Worm (Caenorhabditis elegans): ENCODE measurements around the gene sri-60.

Gene sri-60

DNA sequence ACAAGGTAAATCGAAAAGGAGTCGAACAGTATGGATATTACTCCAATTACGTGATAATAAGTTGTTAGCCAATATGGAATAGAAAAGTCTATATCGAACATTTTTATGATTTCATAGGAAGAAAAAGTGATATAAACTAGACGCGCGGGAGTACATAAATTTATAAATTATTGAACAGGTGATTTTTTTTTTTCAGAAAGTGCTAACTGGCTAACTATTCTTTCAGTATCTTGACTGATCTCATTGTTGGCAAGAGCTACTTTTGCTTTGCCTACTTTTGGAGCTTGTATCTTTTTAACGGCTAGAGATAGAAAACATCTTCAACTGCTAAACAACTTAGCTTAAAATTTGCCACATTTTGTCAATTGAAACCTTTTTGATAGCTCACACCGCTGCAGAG lies at the start of gene sri-60:
sri-60 (minus strand) TSS at position 101 of the 400 bp plus-strand sequence.
- no peak for TF ChIP-seq unc-62 (GFP tag; optimal IDR thresholded peaks at IDR 0.05)

DNA sequence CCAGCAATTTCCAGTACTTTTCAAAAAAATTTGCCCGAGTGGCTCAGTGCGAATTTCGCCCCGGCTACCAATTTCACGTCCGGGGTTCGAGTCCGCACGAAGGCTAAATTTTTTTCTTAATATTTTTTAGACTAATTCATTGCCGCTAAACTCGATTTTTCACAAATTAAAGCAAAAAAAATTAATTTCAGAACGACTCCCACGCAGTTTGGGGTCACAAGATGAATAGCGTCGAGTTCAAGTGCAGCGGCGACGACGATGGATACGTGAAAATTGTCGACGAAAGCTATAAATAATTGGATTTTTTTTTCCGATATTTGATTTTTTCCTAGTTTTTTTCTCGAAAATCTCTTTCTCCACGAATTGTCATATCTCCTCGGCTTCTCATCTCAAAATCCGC lies 48.6 kb upstream of the sri-60 start:
- no peak for TF ChIP-seq unc-62 (GFP tag; optimal IDR thresholded peaks at IDR 0.05)

DNA sequence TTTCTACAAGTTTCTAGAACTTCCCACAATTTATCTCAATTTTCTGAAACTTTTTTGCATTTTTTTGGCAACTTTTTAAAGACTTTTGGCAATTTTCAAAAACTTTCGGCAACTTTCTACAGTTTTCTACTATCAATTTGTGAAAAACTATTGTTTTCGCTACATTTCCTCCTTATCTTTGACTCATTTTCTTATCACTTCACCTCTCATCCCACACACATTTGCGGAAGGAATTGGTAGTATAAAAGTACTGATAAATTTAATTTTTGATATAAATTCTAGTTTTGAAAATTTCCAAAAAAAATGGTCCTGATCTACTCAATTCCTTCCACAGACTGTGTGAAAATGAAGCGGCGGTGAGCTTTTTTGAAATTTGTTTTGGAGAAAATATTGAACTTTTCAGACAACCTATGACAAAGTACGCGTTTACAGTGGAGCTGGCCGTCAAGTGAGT lies 47.0 kb upstream of the sri-60 start, which contains the start of gene F29A7.4:
F29A7.4 (plus strand) TSS at position 404 of the 454 bp plus-strand sequence.
- TF ChIP-seq unc-62 (GFP tag; optimal IDR thresholded peaks at IDR 0.05), result no peak

DNA sequence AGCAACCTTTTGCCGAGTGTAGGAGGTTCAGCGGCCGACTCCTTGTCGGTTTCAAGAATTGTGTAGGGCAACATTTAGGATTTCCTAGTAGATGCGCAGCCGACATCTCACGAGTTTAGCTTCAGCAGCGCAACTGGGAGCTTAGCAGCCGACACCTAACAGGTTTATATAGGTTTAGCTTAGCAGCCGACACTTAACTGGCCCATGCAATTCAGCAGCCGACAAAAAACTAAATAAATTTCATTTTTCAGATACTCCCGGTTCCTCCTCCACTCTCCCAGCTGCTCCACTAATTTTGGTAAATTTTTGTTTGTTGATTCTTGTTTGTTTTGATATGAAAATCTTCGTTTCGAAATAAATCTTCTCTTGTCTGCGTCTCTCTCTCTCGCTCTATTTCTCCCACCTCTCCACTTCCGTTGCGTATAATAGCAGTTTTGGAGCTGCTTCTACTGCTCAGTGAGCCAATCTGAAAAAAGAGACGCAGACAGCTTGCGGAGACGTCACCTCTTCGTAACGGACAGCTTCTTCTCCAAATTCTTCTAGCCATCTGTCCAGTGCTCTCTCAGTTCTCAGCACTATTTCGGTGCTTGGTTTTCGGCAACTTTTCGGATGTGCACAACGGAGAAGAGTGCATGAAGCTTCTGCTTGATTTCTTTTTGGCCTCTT lies 45.4 kb upstream of the sri-60 start:
- no peak for TF ChIP-seq unc-62 (GFP tag; optimal IDR thresholded peaks at IDR 0.05)

DNA sequence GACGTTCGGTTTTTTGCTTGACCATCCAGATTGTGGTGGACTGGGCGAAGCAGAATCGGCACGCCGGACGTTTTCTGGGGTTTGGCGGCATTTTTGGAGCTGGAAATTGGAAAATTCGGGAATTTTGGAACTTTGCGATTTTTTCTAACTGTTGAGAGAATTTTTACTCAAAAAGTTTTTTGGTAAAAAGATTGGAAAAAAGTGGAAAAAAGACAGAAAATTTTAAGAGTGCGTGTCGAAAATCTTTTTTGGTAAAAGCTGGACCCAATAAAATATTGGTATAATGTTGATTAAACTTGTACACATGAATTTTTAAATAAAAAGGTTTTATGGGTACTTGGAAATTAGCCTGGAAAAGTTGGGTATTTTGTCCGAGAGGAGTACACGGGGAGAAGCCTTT lies 39.6 kb upstream of the sri-60 start, which contains the start of gene T05A8.7:
T05A8.7 (minus strand) TSS at position 101 of the 400 bp plus-strand sequence.
- TF ChIP-seq unc-62 (GFP tag; optimal IDR thresholded peaks at IDR 0.05), result no peak

DNA sequence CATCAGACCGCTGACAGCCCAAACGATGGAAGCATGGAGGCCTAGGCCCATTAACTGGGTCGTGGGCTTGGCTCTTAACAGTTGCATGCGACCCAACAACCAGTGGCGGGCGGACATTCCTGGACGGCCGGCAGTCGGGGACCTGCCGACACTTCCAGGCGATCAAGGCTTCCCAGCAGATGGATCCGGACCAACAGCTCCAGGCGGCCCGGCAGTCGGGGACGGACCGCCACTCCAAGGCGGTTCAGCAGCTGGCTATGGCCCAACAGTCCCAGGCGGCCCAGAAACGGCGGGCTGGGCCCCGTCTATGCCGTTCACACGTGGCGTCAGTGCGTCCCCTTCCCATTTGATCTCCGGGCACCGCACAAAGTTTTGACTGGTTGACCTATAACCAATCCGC lies 38.7 kb upstream of the sri-60 start:
- TF ChIP-seq unc-62 (GFP tag; optimal IDR thresholded peaks at IDR 0.05), result no peak

DNA sequence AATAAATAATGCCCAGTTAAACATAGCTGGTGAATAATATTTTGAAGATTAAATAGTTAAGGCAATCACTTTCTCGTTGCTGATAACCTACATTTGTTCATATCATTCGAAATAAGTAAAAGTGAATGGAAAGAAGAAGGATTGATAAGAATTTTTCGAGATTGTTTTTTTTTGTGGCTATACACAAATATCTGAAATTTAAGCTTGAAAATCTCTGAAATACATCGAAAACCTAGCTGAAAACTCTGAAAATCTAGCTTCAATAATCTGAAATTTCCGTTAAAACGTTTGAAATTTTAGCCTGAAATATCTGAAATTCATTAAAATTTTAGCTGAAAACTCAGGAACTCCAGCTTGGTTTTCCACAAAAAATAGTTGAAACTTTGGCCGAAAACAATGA lies 37.0 kb upstream of the sri-60 start, which contains the start of gene T05A8.6:
T05A8.6 (minus strand) TSS at position 101 of the 400 bp plus-strand sequence.
- TF ChIP-seq unc-62 (GFP tag; optimal IDR thresholded peaks at IDR 0.05), result no peak

DNA sequence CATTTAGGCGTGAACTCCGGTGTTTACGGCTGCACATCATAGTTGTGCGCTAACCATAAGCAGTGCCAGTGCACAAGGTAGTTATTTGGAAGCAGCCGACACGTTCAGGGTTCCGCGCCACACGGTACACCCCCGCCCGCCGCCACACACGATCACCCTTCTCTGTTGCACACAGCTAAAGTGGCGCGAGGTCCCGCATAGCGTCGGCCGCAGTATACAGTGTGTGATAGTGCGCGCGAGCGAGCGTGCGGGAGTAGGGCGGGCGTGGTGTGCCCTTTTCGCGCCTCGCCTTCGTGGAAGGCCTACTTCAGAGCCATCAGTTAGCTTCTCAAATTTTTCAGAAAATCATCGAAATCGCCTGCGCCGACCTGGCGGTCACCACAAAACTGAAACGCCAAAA lies 34.3 kb upstream of the sri-60 start:
- TF ChIP-seq unc-62 (GFP tag; optimal IDR thresholded peaks at IDR 0.05), result no peak

DNA sequence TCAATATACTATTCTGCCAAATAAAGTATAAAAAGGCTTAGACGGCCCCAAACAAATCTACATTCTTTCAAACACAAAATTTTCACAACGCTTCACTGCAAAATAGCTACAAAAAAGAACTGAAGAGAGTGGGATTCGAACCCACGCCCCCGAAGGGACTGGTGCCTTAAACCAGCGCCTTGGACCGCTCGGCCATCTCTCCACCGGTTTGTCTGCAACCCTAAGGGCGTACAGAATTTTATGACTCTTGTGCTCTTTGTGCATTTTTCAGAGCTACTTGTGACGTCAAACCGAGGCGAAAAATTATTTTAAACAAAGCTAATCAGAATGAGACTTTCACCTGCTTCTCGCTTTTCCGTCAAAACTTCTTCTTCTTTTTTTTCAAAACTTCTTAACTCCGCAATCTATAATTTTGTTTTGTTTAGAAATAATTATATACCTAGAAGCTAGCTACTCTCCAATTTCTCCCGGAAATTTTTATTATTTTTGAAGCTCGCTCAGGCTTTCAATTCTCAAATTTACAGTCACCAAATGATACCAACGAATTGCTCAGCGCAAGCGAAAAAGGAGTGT lies 33.6 kb upstream of the sri-60 start, which contains the start of gene T05A8.8:
T05A8.8 (plus strand) TSS at position 523 of the 573 bp plus-strand sequence.
- TF ChIP-seq unc-62 (GFP tag; optimal IDR thresholded peaks at IDR 0.05), result no peak

DNA sequence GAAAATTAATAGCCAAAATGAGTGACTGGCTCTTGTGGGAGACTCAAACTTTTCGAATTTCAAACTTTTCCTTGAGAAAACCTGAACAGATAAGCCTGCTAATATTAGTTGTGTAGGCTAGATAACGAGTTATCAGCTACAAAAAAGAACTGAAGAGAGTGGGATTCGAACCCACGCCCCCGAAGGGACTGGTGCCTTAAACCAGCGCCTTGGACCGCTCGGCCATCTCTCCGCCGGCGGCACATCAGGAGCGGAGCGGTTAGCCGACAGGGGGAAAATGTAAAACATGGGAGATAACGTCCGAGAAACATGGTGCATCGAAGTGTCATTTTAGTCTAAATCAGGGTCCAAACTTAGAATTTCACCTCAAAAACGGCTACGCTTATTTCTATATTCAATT lies 33.0 kb upstream of the sri-60 start:
- no peak for TF ChIP-seq unc-62 (GFP tag; optimal IDR thresholded peaks at IDR 0.05)

DNA sequence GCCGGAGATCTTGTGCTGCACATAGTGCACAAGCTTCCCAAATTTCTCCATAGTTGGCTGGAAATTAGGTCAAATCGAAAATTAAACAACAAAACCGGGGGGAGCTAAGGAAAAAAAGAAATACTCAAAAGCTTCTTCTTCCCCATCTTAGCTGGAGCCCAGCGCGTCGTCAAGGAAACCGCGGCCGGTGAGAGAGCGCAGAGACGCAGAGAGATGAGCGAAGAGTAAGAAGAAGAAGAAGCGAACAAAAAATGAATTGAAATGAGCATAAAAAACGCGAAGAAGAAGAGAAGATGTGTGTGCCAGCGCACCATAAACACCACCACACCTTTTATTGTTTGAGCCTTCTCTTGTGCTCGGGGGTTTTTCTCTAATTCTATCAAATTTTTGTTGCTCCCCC lies 32.5 kb upstream of the sri-60 start, which contains the start of gene wdr-31:
wdr-31 (minus strand) TSS at position 101 of the 400 bp plus-strand sequence.
- TF ChIP-seq unc-62 (GFP tag; optimal IDR thresholded peaks at IDR 0.05), result no peak

DNA sequence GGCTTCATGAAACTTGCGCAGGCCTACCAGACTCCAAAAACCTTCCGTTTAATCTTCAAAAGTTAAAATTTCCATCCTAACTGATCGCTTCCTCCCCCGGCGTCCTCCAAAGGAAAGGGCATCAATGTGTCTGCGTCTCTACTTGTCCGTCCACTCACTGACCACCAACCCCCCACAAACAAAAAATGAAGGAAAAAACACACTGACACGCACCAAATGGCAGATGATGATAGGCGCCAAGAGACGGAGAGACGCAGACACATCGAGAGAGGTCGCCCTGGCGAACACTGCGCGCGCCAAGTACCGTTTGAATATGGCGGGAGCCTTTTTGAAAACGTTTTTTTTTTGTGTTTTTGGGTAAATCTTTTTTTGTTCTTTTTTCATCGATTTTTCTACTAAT lies 32.1 kb upstream of the sri-60 start:
- TF ChIP-seq unc-62 (GFP tag; optimal IDR thresholded peaks at IDR 0.05), result no peak

DNA sequence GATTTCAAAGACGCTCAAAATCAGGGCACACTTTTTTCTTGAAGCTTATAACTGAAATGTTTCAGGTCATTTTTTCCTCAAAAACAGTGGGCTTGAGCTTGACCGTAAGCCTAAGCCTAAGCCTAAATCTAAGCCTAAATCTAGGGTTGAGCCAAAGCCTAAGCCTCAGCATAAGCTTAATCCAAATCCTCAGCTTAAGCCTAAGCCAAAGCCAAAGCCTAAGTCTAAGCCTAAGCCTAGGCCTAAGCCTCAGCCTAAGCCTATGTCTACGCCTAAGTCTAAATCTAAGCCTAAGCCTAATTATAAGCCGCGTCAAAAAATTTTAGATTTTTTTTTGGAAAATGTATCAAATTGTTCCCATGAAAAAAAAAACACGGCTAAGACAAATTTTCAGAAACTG lies 31.6 kb upstream of the sri-60 start:
- no peak for TF ChIP-seq unc-62 (GFP tag; optimal IDR thresholded peaks at IDR 0.05)

DNA sequence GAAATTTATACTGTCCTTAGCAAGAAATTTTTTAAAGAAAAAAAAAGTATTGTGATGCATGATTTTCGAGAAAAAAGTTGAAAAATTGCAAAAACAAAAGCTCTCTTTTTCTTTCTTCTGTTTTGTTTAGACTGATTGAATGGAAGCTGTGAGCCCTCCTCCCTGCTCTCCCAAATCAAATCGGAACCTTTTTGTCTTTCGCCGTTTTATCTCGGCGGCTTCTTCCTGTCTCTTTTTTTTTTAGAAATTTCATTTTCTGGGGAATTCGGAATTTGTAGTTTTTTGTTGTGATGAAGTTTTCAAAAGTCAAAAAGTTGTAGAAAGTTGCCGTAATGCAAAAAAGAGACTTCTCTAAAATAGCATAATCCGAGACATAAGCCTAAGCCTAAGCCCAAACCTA lies 28.0 kb upstream of the sri-60 start:
- no peak for TF ChIP-seq unc-62 (GFP tag; optimal IDR thresholded peaks at IDR 0.05)

DNA sequence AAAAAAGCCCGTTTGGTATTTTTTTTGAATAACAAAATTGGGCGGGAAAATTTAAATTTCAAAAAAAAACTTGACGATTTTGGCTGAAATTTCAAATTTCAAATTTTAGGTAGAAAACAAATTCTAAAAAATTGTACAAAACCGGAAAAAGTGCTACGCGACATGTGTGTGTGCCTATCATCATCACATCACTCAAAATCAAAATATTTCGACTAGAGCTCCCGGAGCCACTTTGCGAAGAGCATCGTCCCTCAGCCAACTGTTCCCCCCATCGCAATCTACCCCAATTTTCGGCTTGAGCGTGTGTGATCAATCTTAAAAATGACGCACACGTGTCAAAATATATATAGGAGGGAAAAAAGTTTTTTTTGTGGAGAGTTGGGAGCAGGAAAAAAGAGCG lies 24.1 kb upstream of the sri-60 start:
- TF ChIP-seq unc-62 (GFP tag; optimal IDR thresholded peaks at IDR 0.05), result no peak

DNA sequence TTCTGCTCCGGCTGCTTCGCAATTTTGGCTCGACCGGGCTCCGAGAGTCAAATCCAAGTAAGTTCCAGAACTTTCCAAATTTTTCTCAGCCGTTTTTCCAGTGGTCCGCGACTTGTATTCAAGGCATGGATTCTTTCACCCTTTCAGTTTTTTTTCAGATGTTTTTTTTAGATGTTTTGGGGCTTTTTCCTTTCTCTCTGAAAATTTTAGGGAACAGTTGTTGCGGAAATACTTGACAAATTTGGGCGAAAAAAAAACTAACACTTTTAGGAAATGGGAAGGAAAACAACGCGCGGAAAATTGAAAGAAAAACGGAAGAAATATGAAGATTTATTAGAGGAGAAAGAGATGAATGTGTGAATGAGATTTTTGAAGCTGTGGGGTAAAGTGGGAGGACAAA lies 22.9 kb upstream of the sri-60 start, which contains the start of the genes T05A8.11 and nep-2:
T05A8.11 (minus strand) TSS at position 101 of the 400 bp plus-strand sequence.
nep-2 (minus strand) TSS at position 192 of the 400 bp plus-strand sequence.
- no peak for TF ChIP-seq unc-62 (GFP tag; optimal IDR thresholded peaks at IDR 0.05)

DNA sequence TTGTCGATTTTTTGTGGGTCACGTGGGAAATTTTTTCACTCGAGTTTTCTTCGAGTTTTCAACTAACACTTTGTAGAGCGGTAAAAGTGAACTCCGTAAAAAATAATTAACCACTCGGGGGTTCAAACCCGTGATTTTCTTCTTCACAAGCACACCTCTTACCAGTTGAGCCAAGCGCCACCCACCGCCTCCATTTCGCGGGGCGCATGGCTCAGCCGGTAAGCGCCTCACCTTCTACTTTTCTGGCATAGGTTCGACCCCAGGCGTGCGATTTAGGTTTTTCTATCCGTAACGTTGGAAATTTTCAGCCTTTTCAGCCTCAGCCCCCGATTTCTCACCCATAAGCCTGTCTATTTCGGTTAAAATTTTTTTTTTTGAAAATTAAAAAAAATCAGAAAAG lies 19.3 kb upstream of the sri-60 start:
- no peak for TF ChIP-seq unc-62 (GFP tag; optimal IDR thresholded peaks at IDR 0.05)
